Worm (Caenorhabditis elegans): ENCODE measurements around the gene F01D4.8.
A peak's percentile ranks its signal among the peaks of the same experiment; 100 is the strongest.

- no peak for TF ChIP-seq fos-1 (tag; optimal IDR thresholded peaks at IDR 0.05)
- no peak for TF ChIP-seq ztf-4 (tag; optimal IDR thresholded peaks at IDR 0.05)
- TF ChIP-seq lin-39 (tag; optimal IDR thresholded peaks at IDR 0.05) = peak; percentile 72
- peak; percentile 53 for TF ChIP-seq lin-15B (tag; optimal IDR thresholded peaks at IDR 0.05)
- no peak for TF ChIP-seq unc-62 (GFP tag; optimal IDR thresholded peaks at IDR 0.05)
- peak; percentile 17 for TF ChIP-seq tbx-2 (tag; optimal IDR thresholded peaks at IDR 0.05)
- no peak for TF ChIP-seq ceh-9 (tag; optimal IDR thresholded peaks at IDR 0.05)
- TF ChIP-seq lsy-12 (tag; optimal IDR thresholded peaks at IDR 0.05) = peak; percentile 41
- no peak for TF ChIP-seq skn-1 (tag; optimal IDR thresholded peaks at IDR 0.05)
- peak; percentile 24 for TF ChIP-seq ama-1 (optimal IDR thresholded peaks at IDR 0.05)
- no peak for TF ChIP-seq pqm-1 (tag; optimal IDR thresholded peaks at IDR 0.05)
- no peak for TF ChIP-seq elt-2 (tag; optimal IDR thresholded peaks at IDR 0.05)
Observed at ce11 chrIV:10481695-10482094, 28.8 kb upstream of the F01D4.8 start, which contains the start of gene egl-21.

Measured in whole organism, L3 larva.